Worm (Caenorhabditis elegans) whole organism, L2 larva: ENCODE data around the gene lgc-1.

Source experiments
- R02D3.7 ChIP-seq: fragments of 150-350 bp; optimal IDR thresholded peaks from 2 replicates; lab custom pipeline; 2014; ENCODE audit warnings: missing biosample characterization, missing genetic modification characterization
- ama-1 ChIP-seq: fragments of 150-350 bp; optimal IDR thresholded peaks from 2 replicates; lab custom pipeline; 2018; ENCODE audit warnings: inconsistent platforms
- elt-1 ChIP-seq: fragments of 150-350 bp; optimal IDR thresholded peaks from 2 replicates; lab custom pipeline; 2014; ENCODE audit warnings: missing biosample characterization, missing genetic modification characterization
- lin-39 ChIP-seq: fragments of 150-350 bp; optimal IDR thresholded peaks from 2 replicates; lab custom pipeline; 2014; ENCODE audit warnings: missing biosample characterization, missing genetic modification reagents, missing genetic modification characterization
- lsy-2 ChIP-seq, 2 experiments: fragments of 150-350 bp in 1 of 2; sonication (generic microtip) in 1 of 2; optimal IDR thresholded peaks; 2 replicates each; lab custom pipeline; 2014 to 2017; ENCODE audit warnings: missing biosample characterization in 2 of 2, missing genetic modification characterization in 2 of 2
- mbf-1 ChIP-seq: sonication (generic microtip); optimal IDR thresholded peaks from 2 replicates; lab custom pipeline; 2017; ENCODE audit warnings: missing biosample characterization, missing genetic modification characterization
- nhr-23 ChIP-seq: fragments of 150-350 bp; optimal IDR thresholded peaks from 2 replicates; lab custom pipeline; 2014; ENCODE audit warnings: missing biosample characterization, missing genetic modification reagents, missing genetic modification characterization
- nhr-237 ChIP-seq: fragments of 150-350 bp; optimal IDR thresholded peaks from 2 replicates; lab custom pipeline; 2014; ENCODE audit warnings: missing biosample characterization, missing genetic modification characterization
- nhr-25 ChIP-seq: fragments of 150-350 bp; sonication (generic microtip); optimal IDR thresholded peaks from 3 replicates; lab custom pipeline; 2014; ENCODE audit warnings: missing biosample characterization, missing genetic modification characterization
- sma-3 ChIP-seq: sonication (generic microtip); optimal IDR thresholded peaks from 2 replicates; lab custom pipeline; 2016; ENCODE audit warnings: missing genetic modification reagents, missing genetic modification characterization, missing compliant biosample characterization
- snpc-4 ChIP-seq: fragments of 150-350 bp; optimal IDR thresholded peaks from 2 replicates; lab custom pipeline; 2014; ENCODE audit warnings: missing biosample characterization, missing genetic modification characterization
- unc-62 ChIP-seq: fragments of 150-350 bp; optimal IDR thresholded peaks from 2 replicates; lab custom pipeline; 2014; ENCODE audit warnings: missing biosample characterization, missing genetic modification reagents, missing genetic modification characterization
- zag-1 ChIP-seq: fragments of 150-350 bp; optimal IDR thresholded peaks from 2 replicates; lab custom pipeline; 2014; ENCODE audit warnings: missing biosample characterization, missing genetic modification characterization
- ztf-11 ChIP-seq: sonication (generic microtip); optimal IDR thresholded peaks from 2 replicates; lab custom pipeline; 2017; ENCODE audit warnings: missing biosample characterization, missing genetic modification characterization

DNA sequence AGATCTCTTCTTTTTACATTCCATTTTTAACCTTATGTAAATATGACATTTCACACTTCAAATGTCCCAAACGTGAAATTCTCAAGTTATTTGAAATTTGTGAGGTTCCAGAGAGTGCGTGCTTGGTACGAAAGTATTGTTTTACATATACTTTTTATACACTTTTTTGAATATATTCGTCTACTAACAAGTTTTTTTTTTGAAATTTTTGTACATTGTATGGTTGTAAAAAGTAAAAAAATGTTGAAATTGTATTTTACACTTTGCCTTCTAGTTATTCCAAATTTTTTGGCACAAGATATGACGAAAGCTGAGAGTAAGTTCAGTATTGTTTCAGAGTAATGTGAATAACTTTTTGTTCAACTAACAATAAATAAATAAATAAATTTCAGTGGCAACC lies at the start of gene lgc-1:
- TF ChIP-seq snpc-4: no peak
- TF ChIP-seq nhr-25 (tag; lab: Kevin White, UChicago): no peak
- no peak for TF ChIP-seq lsy-2 (tag; optimal IDR thresholded peaks at IDR 0.05; lab: Kevin White, UChicago)
- TF ChIP-seq elt-1 (tag; lab: Kevin White, UChicago): no peak
- no peak for TF ChIP-seq ama-1 (lab: Kevin White, UChicago)
- no peak for TF ChIP-seq R02D3.7
- no peak for TF ChIP-seq lin-39 (tag; lab: Kevin White, UChicago)
- no peak for TF ChIP-seq unc-62 (GFP tag; lab: Kevin White, UChicago)
- no peak for TF ChIP-seq nhr-23
- no peak for TF ChIP-seq ztf-11
- no peak for TF ChIP-seq sma-3 (GFP tag; lab: Kevin White, UChicago)
- TF ChIP-seq nhr-237: no peak
- TF ChIP-seq zag-1 (tag; lab: Kevin White, UChicago): no peak
- TF ChIP-seq mbf-1 (tag; lab: Kevin White, UChicago): no peak
